Worm (Caenorhabditis elegans) whole organism, late embryonic: ENCODE measurements around the gene clp-7.

Experiments used
- C08G9.2 ChIP-seq: sonication (generic microtip); optimal IDR thresholded peaks from 2 replicates; lab custom pipeline; 2016; ENCODE audit warnings: mild to moderate bottlenecking, missing genetic modification characterization, moderate library complexity, missing compliant biosample characterization
- C38D4.7 ChIP-seq: fragments of 200-800 bp; sonication (Bioruptor generic); optimal IDR thresholded peaks from 2 replicates; lab custom pipeline; 2018; ENCODE audit warnings: mild to moderate bottlenecking, missing genetic modification characterization, moderate library complexity, missing compliant biosample characterization
- K02D7.2 ChIP-seq: sonication (generic microtip); optimal IDR thresholded peaks from 2 replicates; lab custom pipeline; 2017; ENCODE audit warnings: mild to moderate bottlenecking, missing genetic modification characterization, missing compliant biosample characterization
- ahr-1 ChIP-seq: sonication (generic microtip); optimal IDR thresholded peaks from 2 replicates; lab custom pipeline; 2016; ENCODE audit warnings: missing genetic modification characterization, missing compliant biosample characterization
- ama-1 ChIP-seq: fragments of 150-350 bp; optimal IDR thresholded peaks from 2 replicates; lab custom pipeline; 2014
- ceh-14 ChIP-seq: sonication (generic microtip); optimal IDR thresholded peaks from 2 replicates; lab custom pipeline; 2016; ENCODE audit warnings: missing genotype, missing genetic modification characterization, missing compliant biosample characterization
- ceh-18 ChIP-seq: sonication (generic microtip); optimal IDR thresholded peaks from 2 replicates; lab custom pipeline; 2016; ENCODE audit warnings: missing genetic modification characterization, missing compliant biosample characterization
- ceh-19 ChIP-seq: fragments of 200-800 bp; sonication (Bioruptor generic); optimal IDR thresholded peaks from 2 replicates; lab custom pipeline; 2018; ENCODE audit warnings: mild to moderate bottlenecking, missing genetic modification characterization, missing compliant biosample characterization
- ceh-2 ChIP-seq: sonication (generic microtip); optimal IDR thresholded peaks from 2 replicates; lab custom pipeline; 2016; ENCODE audit warnings: missing genotype, missing genetic modification characterization, missing compliant biosample characterization
- ceh-22 ChIP-seq: sonication (generic microtip); optimal IDR thresholded peaks from 2 replicates; lab custom pipeline; 2017; ENCODE audit warnings: missing biosample characterization, missing genetic modification characterization
- ceh-24 ChIP-seq: sonication (generic microtip); optimal IDR thresholded peaks from 2 replicates; lab custom pipeline; 2016; ENCODE audit warnings: mild to moderate bottlenecking, missing genetic modification characterization, missing compliant biosample characterization
- ceh-31 ChIP-seq: sonication (generic microtip); optimal IDR thresholded peaks from 2 replicates; lab custom pipeline; 2016; ENCODE audit warnings: missing genetic modification characterization, missing compliant biosample characterization
- ceh-48 ChIP-seq: sonication (generic microtip); optimal IDR thresholded peaks from 2 replicates; lab custom pipeline; 2016; ENCODE audit warnings: missing genetic modification characterization, inconsistent platforms, missing compliant biosample characterization
- che-1 ChIP-seq: sonication (generic microtip); optimal IDR thresholded peaks from 2 replicates; lab custom pipeline; 2016; ENCODE audit warnings: mild to moderate bottlenecking, missing genetic modification characterization, missing compliant biosample characterization
- elt-2 ChIP-seq: sonication (generic microtip); optimal IDR thresholded peaks from 2 replicates; lab custom pipeline; 2016; ENCODE audit warnings: missing genetic modification reagents, missing genetic modification characterization, missing compliant biosample characterization
- elt-4 ChIP-seq: sonication (generic microtip); optimal IDR thresholded peaks from 2 replicates; lab custom pipeline; 2016; ENCODE audit warnings: missing genetic modification characterization, missing compliant biosample characterization
- eyg-1 ChIP-seq: sonication (generic microtip); optimal IDR thresholded peaks from 2 replicates; lab custom pipeline; 2016; ENCODE audit warnings: missing genotype, missing genetic modification characterization, missing compliant biosample characterization
- gmeb-2 ChIP-seq: sonication (generic microtip); optimal IDR thresholded peaks from 2 replicates; lab custom pipeline; 2016; ENCODE audit warnings: missing genetic modification characterization, inconsistent platforms, missing compliant biosample characterization
- hlh-15 ChIP-seq: sonication (generic microtip); optimal IDR thresholded peaks from 2 replicates; lab custom pipeline; 2016; ENCODE audit warnings: missing genetic modification characterization, missing compliant biosample characterization
- hlh-30 ChIP-seq: sonication (generic microtip); optimal IDR thresholded peaks from 2 replicates; lab custom pipeline; 2017; ENCODE audit warnings: antibody characterized with exemption, missing genetic modification characterization, missing compliant biosample characterization; ENCODE audit not compliant: insufficient read depth
- hlh-6 ChIP-seq: sonication (generic microtip); optimal IDR thresholded peaks from 2 replicates; lab custom pipeline; 2016; ENCODE audit warnings: missing genotype, missing genetic modification characterization, missing compliant biosample characterization
- hlh-8 ChIP-seq: sonication (generic microtip); optimal IDR thresholded peaks from 2 replicates; lab custom pipeline; 2016; ENCODE audit warnings: missing genotype, missing genetic modification characterization, missing compliant biosample characterization
- lin-11 ChIP-seq: fragments of 200-800 bp; sonication (Bioruptor generic); optimal IDR thresholded peaks from 2 replicates; lab custom pipeline; 2018; ENCODE audit warnings: mild to moderate bottlenecking, missing genetic modification characterization, missing compliant biosample characterization
- nfya-1 ChIP-seq: sonication (generic microtip); optimal IDR thresholded peaks from 2 replicates; lab custom pipeline; 2017; ENCODE audit warnings: missing genetic modification characterization, mild to moderate bottlenecking, missing compliant biosample characterization, antibody characterized with exemption, moderate library complexity
- nhr-11 ChIP-seq: fragments of 150-350 bp; optimal IDR thresholded peaks from 2 replicates; lab custom pipeline; 2014; ENCODE audit warnings: missing biosample characterization, missing genetic modification characterization
- npax-4 ChIP-seq: sonication (generic microtip); optimal IDR thresholded peaks from 2 replicates; lab custom pipeline; 2016; ENCODE audit warnings: missing genetic modification characterization, missing compliant biosample characterization
- pat-9 ChIP-seq: fragments of 200-800 bp; sonication (Bioruptor generic); optimal IDR thresholded peaks from 2 replicates; lab custom pipeline; 2018; ENCODE audit warnings: mild to moderate bottlenecking, missing genetic modification characterization, moderate library complexity, missing compliant biosample characterization
- pha-2 ChIP-seq: sonication (generic microtip); optimal IDR thresholded peaks from 2 replicates; lab custom pipeline; 2017; ENCODE audit warnings: mild to moderate bottlenecking, missing genetic modification characterization, missing compliant biosample characterization
- pha-4 ChIP-seq: fragments of 150-350 bp; optimal IDR thresholded peaks from 2 replicates; lab custom pipeline; 2018; ENCODE audit warnings: missing biosample characterization, missing genetic modification reagents, missing genetic modification characterization
- pqm-1 ChIP-seq: sonication (generic microtip); optimal IDR thresholded peaks from 2 replicates; lab custom pipeline; 2016; ENCODE audit warnings: missing genetic modification characterization, missing compliant biosample characterization
- sox-2 ChIP-seq: fragments of 200-800 bp; sonication (Bioruptor generic); IDR thresholded peaks from 2 replicates; pipeline ENCODE4 v1.3.6; 2022; ENCODE audit warnings: missing genetic modification reagents, missing genetic modification characterization, missing compliant biosample characterization
- sox-4 ChIP-seq: sonication (generic microtip); optimal IDR thresholded peaks from 2 replicates; lab custom pipeline; 2017; ENCODE audit warnings: mild to moderate bottlenecking, missing genetic modification characterization, inconsistent platforms, missing compliant biosample characterization
- syd-9 ChIP-seq: sonication (generic microtip); optimal IDR thresholded peaks from 2 replicates; lab custom pipeline; 2016; ENCODE audit warnings: mild to moderate bottlenecking, missing genetic modification characterization, moderate library complexity, missing compliant biosample characterization
- zip-5 ChIP-seq: sonication (generic microtip); optimal IDR thresholded peaks from 2 replicates; lab custom pipeline; 2016; ENCODE audit warnings: missing genetic modification characterization, missing compliant biosample characterization
- ztf-16 ChIP-seq: sonication (generic microtip); optimal IDR thresholded peaks from 2 replicates; lab custom pipeline; 2017; ENCODE audit warnings: missing genetic modification characterization, missing compliant biosample characterization

Gene clp-7

ce11 chrIV:1388079-1388478 is 57.7 kb downstream of the clp-7 start (continued):
- TF ChIP-seq gmeb-2 (tag; lab: Kevin White, UChicago): peak; percentile 74
- no peak for TF ChIP-seq nhr-11 (tag; lab: Kevin White, UChicago)
- TF ChIP-seq ceh-22 (tag; lab: Kevin White, UChicago): no peak
- TF ChIP-seq ceh-24 (tag; lab: Kevin White, UChicago): no peak
- TF ChIP-seq ama-1 (lab: Kevin White, UChicago): no peak
- peak; percentile 53 for TF ChIP-seq npax-4 (tag; lab: Kevin White, UChicago)
- TF ChIP-seq che-1 (tag; lab: Kevin White, UChicago): peak; percentile 70
- peak; percentile 52 for TF ChIP-seq hlh-15
- TF ChIP-seq ceh-19 (GFP tag; lab: Kevin White, UChicago): peak; percentile 60
- no peak for TF ChIP-seq pat-9 (tag; lab: Kevin White, UChicago)
- TF ChIP-seq hlh-8 (tag; lab: Kevin White, UChicago): peak; percentile 12
- peak; percentile 43 for TF ChIP-seq K02D7.2 (tag; lab: Kevin White, UChicago)
- peak; percentile 43 for TF ChIP-seq ceh-31 (tag; lab: Kevin White, UChicago)
- TF ChIP-seq lin-11 (tag; lab: Kevin White, UChicago): peak; percentile 65
- TF ChIP-seq ceh-18 (tag; lab: Kevin White, UChicago): peak; percentile 38
- peak; percentile 49 for TF ChIP-seq pha-2
- TF ChIP-seq ceh-14 (tag; lab: Kevin White, UChicago): peak; percentile 39

- TF ChIP-seq hlh-15: no peak
- no peak for TF ChIP-seq ahr-1 (tag; lab: Kevin White, UChicago)
- no peak for TF ChIP-seq ceh-48
- no peak for TF ChIP-seq syd-9
- TF ChIP-seq hlh-30: no peak
- no peak for TF ChIP-seq C08G9.2 (tag; lab: Kevin White, UChicago)
- TF ChIP-seq C38D4.7 (GFP tag; lab: Kevin White, UChicago): no peak
Measured at ce11 chrIV:1385915-1386314, 59.9 kb downstream of the clp-7 start, which contains the start of gene nhr-41. Gene nhr-41 (plus strand): TSS chrIV:1386215.

ce11 chrIV:1385500-1385899 is 60.3 kb downstream of the clp-7 start:
- TF ChIP-seq ceh-22 (tag; lab: Kevin White, UChicago) (no peak), zip-5 (tag; lab: Kevin White, UChicago) (no peak), syd-9 (no peak), elt-2 (tag; lab: Kevin White, UChicago) (no peak), gmeb-2 (tag; lab: Kevin White, UChicago) (no peak), ztf-16 (tag; lab: Kevin White, UChicago) (no peak), npax-4 (tag; lab: Kevin White, UChicago) (no peak), pqm-1 (tag; lab: Kevin White, UChicago) (no peak), nhr-11 (tag; lab: Kevin White, UChicago) (no peak), nfya-1 (tag; lab: Kevin White, UChicago) (no peak), elt-4 (tag; lab: Kevin White, UChicago) (no peak), hlh-6 (tag; lab: Kevin White, UChicago) (no peak), pha-4 (tag; lab: Kevin White, UChicago) (no peak), ceh-2 (tag; lab: Kevin White, UChicago) (no peak), sox-4 (no peak), sox-2 (GFP tag; lab: Robert Waterston, UW) (no peak), eyg-1 (tag; lab: Kevin White, UChicago) (no peak), C08G9.2 (tag; lab: Kevin White, UChicago) (no peak)
